Worm (Caenorhabditis elegans) whole organism, L4 larva: ENCODE results near the gene srh-21.

Experiments
- F44E2.7 ChIP-seq: fragments of 200-800 bp; sonication (Bioruptor generic); IDR thresholded peaks from 2 replicates; pipeline ENCODE4 v2.1.2; 2022; ENCODE audit warnings: missing genetic modification characterization, missing compliant biosample characterization
- F49E8.2 ChIP-seq: sonication (generic microtip); optimal IDR thresholded peaks from 2 replicates; lab custom pipeline; 2016; ENCODE audit warnings: missing compliant biosample characterization, mild to moderate bottlenecking, missing genetic modification characterization, borderline replicate concordance
- R02D3.7 ChIP-seq: fragments of 150-350 bp; sonication (generic microtip); optimal IDR thresholded peaks from 3 replicates; lab custom pipeline; 2014; ENCODE audit warnings: missing biosample characterization, missing genetic modification characterization
- daf-8 ChIP-seq: fragments of 200-800 bp; sonication (Bioruptor generic); IDR thresholded peaks from 2 replicates; pipeline ENCODE4 v1.3.6; 2022; ENCODE audit warnings: missing genetic modification characterization, missing compliant biosample characterization
- dpl-1 ChIP-seq: fragments of 150-350 bp; optimal IDR thresholded peaks from 2 replicates; lab custom pipeline; 2014; ENCODE audit warnings: missing biosample characterization, missing genetic modification reagents, missing genetic modification characterization
- hlh-30 ChIP-seq: sonication (generic microtip); optimal IDR thresholded peaks from 2 replicates; lab custom pipeline; 2017; ENCODE audit warnings: antibody characterized with exemption, mild to moderate bottlenecking, missing genetic modification characterization, missing compliant biosample characterization; ENCODE audit not compliant: insufficient read depth
- lin-38 ChIP-seq: fragments of 200-800 bp; sonication (Bioruptor generic); IDR thresholded peaks from 2 replicates; pipeline ENCODE4 v1.3.6; 2022; ENCODE audit warnings: missing genetic modification reagents, missing genetic modification characterization, missing compliant biosample characterization
- nhr-28 ChIP-seq: fragments of 150-350 bp; optimal IDR thresholded peaks from 2 replicates; lab custom pipeline; 2014; ENCODE audit warnings: missing biosample characterization, missing genetic modification characterization
- pqm-1 ChIP-seq: sonication (generic microtip); optimal IDR thresholded peaks from 2 replicates; lab custom pipeline; 2017; ENCODE audit warnings: missing biosample characterization, missing genetic modification characterization
- spr-3 ChIP-seq: fragments of 200-800 bp; sonication (Bioruptor generic); optimal IDR thresholded peaks from 2 replicates; lab custom pipeline; 2018; ENCODE audit warnings: mild to moderate bottlenecking, missing genetic modification characterization, missing compliant biosample characterization

DNA sequence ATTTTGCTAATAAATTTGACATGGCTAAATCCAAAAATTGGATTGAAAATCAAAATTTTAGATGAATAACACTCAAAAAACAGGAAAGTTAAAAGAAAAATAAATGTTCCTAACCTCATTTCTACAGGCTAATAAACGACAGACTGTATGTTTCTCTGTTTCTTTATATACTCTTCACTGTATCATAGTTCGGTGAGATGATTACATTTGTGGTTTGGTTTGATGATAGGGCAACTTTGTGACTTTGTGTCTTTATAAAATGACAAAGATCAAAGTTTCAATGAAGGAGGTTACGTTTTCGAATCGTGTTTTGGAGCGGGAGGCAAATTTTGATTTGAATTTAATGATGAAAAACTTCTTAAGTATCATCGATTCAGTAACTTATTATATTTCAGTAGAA, 37.0 kb upstream of the srh-21 start, which contains the start of gene ugt-12:
- TF ChIP-seq R02D3.7 (tag; lab: Kevin White, UChicago): no peak
- no peak for TF ChIP-seq F44E2.7 (GFP tag; lab: Robert Waterston, UW)
- TF ChIP-seq pqm-1 (tag; lab: Kevin White, UChicago): peak; percentile 71
- TF ChIP-seq nhr-28 (tag; lab: Kevin White, UChicago): peak; percentile 93
- TF ChIP-seq dpl-1 (GFP tag; lab: Kevin White, UChicago): no peak
- no peak for TF ChIP-seq F49E8.2
- TF ChIP-seq daf-8: no peak
- TF ChIP-seq lin-38 (GFP tag; lab: Robert Waterston, UW): no peak
- TF ChIP-seq hlh-30 (tag; lab: Kevin White, UChicago): peak; percentile 18
- TF ChIP-seq spr-3 (GFP tag; lab: Kevin White, UChicago): no peak
